Fruit fly (Drosophila melanogaster) whole organism, embryonic: ENCODE data around the gene Cyp12a5.

Source experiments
- CG11085 ChIP-seq: fragments of 200-800 bp; sonication (Bioruptor generic); IDR thresholded peaks from 2 replicates; pipeline ENCODE4 v1.3.6; 2022; ENCODE audit warnings: missing biosample characterization, missing genetic modification characterization
- CG12659 ChIP-seq: fragments of 200-800 bp; sonication (Bioruptor generic); optimal IDR thresholded peaks from 3 replicates; lab custom pipeline; 2017; ENCODE audit warnings: mild to moderate bottlenecking, missing biosample characterization, missing genetic modification reagents, missing genetic modification characterization
- CG14441 ChIP-seq: fragments of 200-800 bp; sonication (Bioruptor generic); IDR thresholded peaks from 2 replicates; pipeline ENCODE4 v1.3.6; 2022; ENCODE audit warnings: missing biosample characterization, missing genetic modification characterization
- CG8388 ChIP-seq: fragments of 200-800 bp; sonication (Bioruptor generic); optimal IDR thresholded peaks from 2 replicates; lab custom pipeline; 2019; ENCODE audit warnings: missing biosample characterization, mild to moderate bottlenecking, missing genetic modification characterization, moderate library complexity
- Dfd ChIP-seq, 2 experiments: fragments of >200 bp; optimal IDR thresholded peaks; 2 replicates each; lab custom pipeline; 2017; ENCODE audit warnings: missing biosample characterization in 2 of 2, missing genetic modification characterization in 2 of 2
- Dref ChIP-seq: fragments of 200-800 bp; sonication (Bioruptor generic); IDR thresholded peaks from 2 replicates; pipeline ENCODE4 v1.3.6; 2022; ENCODE audit warnings: missing biosample characterization, missing genetic modification characterization
- dan ChIP-seq: fragments of 200-800 bp; sonication (Bioruptor generic); IDR thresholded peaks from 2 replicates; pipeline ENCODE4 v1.3.6; 2022; ENCODE audit warnings: missing biosample characterization, missing genetic modification characterization
- sna ChIP-seq: fragments of 200-800 bp; sonication (Bioruptor generic); IDR thresholded peaks from 2 replicates; pipeline ENCODE4 v1.3.6; 2022; ENCODE audit warnings: missing biosample characterization, missing genetic modification characterization; ENCODE audit not compliant: partially characterized antibody
- unpg ChIP-seq: fragments of 200-800 bp; sonication (Bioruptor generic); optimal IDR thresholded peaks from 3 replicates; lab custom pipeline; 2018; ENCODE audit warnings: missing biosample characterization, mild to moderate bottlenecking, missing genetic modification characterization, moderate library complexity
- usp ChIP-seq: fragments of >200 bp; optimal IDR thresholded peaks from 2 replicates; lab custom pipeline; 2017; ENCODE audit warnings: missing biosample characterization, missing genetic modification characterization

DNA sequence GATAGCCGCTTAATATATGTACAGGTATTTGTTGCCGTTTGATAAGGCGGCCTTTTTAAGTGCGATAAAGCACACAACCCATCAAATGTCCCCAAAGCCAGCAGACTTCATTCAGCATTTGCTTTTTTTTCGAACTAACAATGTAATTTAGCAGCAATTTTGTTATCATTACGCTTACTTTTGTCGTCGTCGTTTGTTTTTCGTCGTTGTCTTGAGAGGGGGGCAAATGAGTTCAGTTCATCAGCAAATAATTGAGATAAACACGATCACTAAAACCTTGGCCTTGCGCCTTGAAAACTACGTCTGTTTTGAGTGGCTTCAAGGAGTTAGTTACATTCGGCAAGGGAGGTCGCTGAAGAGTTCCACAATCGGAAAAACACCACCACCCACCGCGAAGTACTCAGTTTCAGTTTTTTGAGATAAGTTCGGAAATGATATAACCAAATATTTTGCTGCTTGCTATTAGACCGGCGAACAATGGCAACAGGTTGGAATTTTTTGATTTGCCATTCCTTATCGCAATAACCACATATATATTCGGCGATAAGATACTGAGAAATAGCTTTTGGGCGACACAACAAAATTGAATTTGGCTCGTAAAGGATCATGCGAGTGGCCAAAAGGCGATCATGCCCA, 43.4 kb upstream of the Cyp12a5 start:
- no peak for TF ChIP-seq CG12659 (GFP tag; lab: Kevin White, UChicago)
- TF ChIP-seq unpg (GFP tag; lab: Kevin White, UChicago), result no peak
- no peak for TF ChIP-seq usp (GFP tag; lab: Kevin White, UChicago)
- TF ChIP-seq Dref (GFP tag; lab: Robert Waterston, UW), result no peak
- no peak for TF ChIP-seq dan (GFP tag; lab: Robert Waterston, UW)
- TF ChIP-seq CG14441 (GFP tag; lab: Robert Waterston, UW), result no peak
- no peak for TF ChIP-seq CG8388
- no peak for TF ChIP-seq sna (GFP tag; lab: Robert Waterston, UW)
- TF ChIP-seq CG11085, result no peak
- TF ChIP-seq Dfd (GFP tag; optimal IDR thresholded peaks at IDR 0.05; lab: Kevin White, UChicago), result no peak
